Worm (Caenorhabditis elegans) whole organism, L4 larva: ENCODE measurements around the gene Y46H3C.7.

Experiments used
- F49E8.2 ChIP-seq: sonication (generic microtip); optimal IDR thresholded peaks from 2 replicates; lab custom pipeline; 2016; ENCODE audit warnings: missing compliant biosample characterization, mild to moderate bottlenecking, missing genetic modification characterization, borderline replicate concordance
- R02D3.7 ChIP-seq: fragments of 150-350 bp; sonication (generic microtip); optimal IDR thresholded peaks from 3 replicates; lab custom pipeline; 2014; ENCODE audit warnings: missing biosample characterization, missing genetic modification characterization
- ceh-28 ChIP-seq: fragments of 150-350 bp; optimal IDR thresholded peaks from 2 replicates; lab custom pipeline; 2014; ENCODE audit warnings: missing biosample characterization, missing genetic modification reagents, missing genetic modification characterization
- lim-7 ChIP-seq: fragments of 200-800 bp; sonication (Bioruptor generic); IDR thresholded peaks from 2 replicates; pipeline ENCODE4 v1.3.6; 2022; ENCODE audit warnings: missing genetic modification characterization, missing compliant biosample characterization
- lir-3 ChIP-seq: sonication (generic microtip); optimal IDR thresholded peaks from 2 replicates; lab custom pipeline; 2016; ENCODE audit warnings: mild to moderate bottlenecking, missing genetic modification characterization, missing compliant biosample characterization
- nhr-237 ChIP-seq: sonication (generic microtip); optimal IDR thresholded peaks from 2 replicates; lab custom pipeline; 2017; ENCODE audit warnings: missing biosample characterization, missing genetic modification characterization
- nhr-48 ChIP-seq: sonication (generic microtip); optimal IDR thresholded peaks from 2 replicates; lab custom pipeline; 2016; ENCODE audit warnings: mild to moderate bottlenecking, missing genetic modification characterization, missing compliant biosample characterization
- pha-4 ChIP-seq, 2 experiments: fragments of 150-350 bp in 1 of 2; fragments of 200-800 bp in 1 of 2; sonication (Bioruptor generic) in 1 of 2; IDR thresholded peaks in 1 of 2; optimal IDR thresholded peaks in 1 of 2; 2 replicates each; pipeline versions ENCODE4 v1.3.6 to Lab custom; 2014 to 2022; ENCODE audit warnings: missing genetic modification characterization in 2 of 2, missing genetic modification reagents in 2 of 2, missing biosample characterization in 1 of 2, missing compliant biosample characterization in 1 of 2
- skn-1 ChIP-seq: fragments of 150-350 bp; optimal IDR thresholded peaks from 2 replicates; lab custom pipeline; 2014; ENCODE audit warnings: missing biosample characterization, missing genetic modification characterization

ce11 chrV:1698400-1698799 lies 4.6 kb upstream of the Y46H3C.7 start:
- TF ChIP-seq nhr-48 (tag; lab: Kevin White, UChicago) (no peak), ceh-28 (tag; lab: Kevin White, UChicago) (no peak), nhr-237 (no peak), pha-4 (GFP tag; IDR thresholded peaks at IDR 0.05; lab: Robert Waterston, UW) (no peak), pha-4 (tag; optimal IDR thresholded peaks at IDR 0.05; lab: Kevin White, UChicago) (no peak), lim-7 (GFP tag; lab: Robert Waterston, UW) (no peak), F49E8.2 (tag; lab: Kevin White, UChicago) (no peak), skn-1 (tag; lab: Kevin White, UChicago) (no peak), lir-3 (no peak), R02D3.7 (tag; lab: Kevin White, UChicago) (no peak)
